Worm (Caenorhabditis elegans) whole organism, young adult: Measurements from ENCODE around the gene fbxa-215.

Experiments
- D2030.7 ChIP-seq: fragments of 200-800 bp; sonication (Bioruptor generic); IDR thresholded peaks from 2 replicates; pipeline ENCODE4 v1.3.6; 2022; ENCODE audit warnings: missing genetic modification reagents, missing genetic modification characterization, missing compliant biosample characterization
- dpl-1 ChIP-seq: fragments of 150-350 bp; optimal IDR thresholded peaks from 2 replicates; lab custom pipeline; 2014; ENCODE audit warnings: missing biosample characterization, missing genetic modification reagents, missing genetic modification characterization
- ets-4 ChIP-seq: fragments of 200-800 bp; sonication (Bioruptor generic); optimal IDR thresholded peaks from 2 replicates; lab custom pipeline; 2018; ENCODE audit warnings: mild to moderate bottlenecking, missing genetic modification characterization, missing compliant biosample characterization
- fkh-3 ChIP-seq: sonication (generic microtip); optimal IDR thresholded peaks from 2 replicates; lab custom pipeline; 2016; ENCODE audit warnings: mild to moderate bottlenecking, missing genetic modification characterization, missing compliant biosample characterization
- lin-26 ChIP-seq: fragments of 200-800 bp; sonication (Bioruptor generic); IDR thresholded peaks from 2 replicates; pipeline ENCODE4 v1.3.6; 2022; ENCODE audit warnings: missing genetic modification reagents, missing genetic modification characterization, missing compliant biosample characterization
- nhr-90 ChIP-seq: sonication (generic microtip); optimal IDR thresholded peaks from 2 replicates; lab custom pipeline; 2016; ENCODE audit warnings: missing genotype, mild to moderate bottlenecking, missing genetic modification characterization, missing compliant biosample characterization
- ztf-3 ChIP-seq: fragments of 200-800 bp; sonication (Bioruptor generic); optimal IDR thresholded peaks from 2 replicates; lab custom pipeline; 2018; ENCODE audit warnings: mild to moderate bottlenecking, missing genetic modification characterization, missing compliant biosample characterization

ce11 chrIV:13692522-13692921 lies 25.8 kb upstream of the fbxa-215 start:
- no peak for TF ChIP-seq fkh-3
- TF ChIP-seq nhr-90 (tag; lab: Kevin White, UChicago), result no peak
- no peak for TF ChIP-seq D2030.7
- no peak for TF ChIP-seq ets-4 (GFP tag; lab: Kevin White, UChicago)
- no peak for TF ChIP-seq lin-26 (GFP tag; lab: Robert Waterston, UW)
- no peak for TF ChIP-seq dpl-1 (GFP tag; lab: Kevin White, UChicago)
- TF ChIP-seq ztf-3 (GFP tag; lab: Kevin White, UChicago), result no peak
